Fruit fly (Drosophila melanogaster) whole organism, pupa: ENCODE data around the gene CG9702.

ENCODE experiments used
- CG10348 ChIP-seq: fragments of 200-800 bp; sonication (Bioruptor generic); IDR thresholded peaks from 2 replicates; pipeline ENCODE4 v1.3.6; 2022; ENCODE audit warnings: missing biosample characterization, missing genetic modification characterization
- CG12605 ChIP-seq: fragments of 200-800 bp; sonication (Bioruptor generic); IDR thresholded peaks from 2 replicates; pipeline ENCODE4 v1.3.6; 2022; ENCODE audit warnings: missing biosample characterization, missing genetic modification characterization
- CG13204 ChIP-seq: fragments of 200-800 bp; sonication (Bioruptor generic); optimal IDR thresholded peaks from 2 replicates; lab custom pipeline; 2018; ENCODE audit warnings: missing biosample characterization, mild to moderate bottlenecking, missing genetic modification characterization, moderate library complexity
- CG14655 ChIP-seq: fragments of 200-800 bp; sonication (Bioruptor generic); optimal IDR thresholded peaks from 3 replicates; lab custom pipeline; 2017; ENCODE audit warnings: mild to moderate bottlenecking, missing biosample characterization, missing genetic modification reagents, missing genetic modification characterization
- CG15710 ChIP-seq: fragments of 200-800 bp; sonication (Bioruptor generic); optimal IDR thresholded peaks from 2 replicates; lab custom pipeline; 2018; ENCODE audit warnings: missing biosample characterization, mild to moderate bottlenecking, missing genetic modification characterization, moderate library complexity
- CG17806 ChIP-seq: fragments of 200-800 bp; sonication (Bioruptor generic); optimal IDR thresholded peaks from 2 replicates; lab custom pipeline; 2018; ENCODE audit warnings: missing biosample characterization, mild to moderate bottlenecking, missing genetic modification characterization, moderate library complexity
- CG32121 ChIP-seq: fragments of 200-800 bp; sonication (Bioruptor generic); IDR thresholded peaks from 2 replicates; pipeline ENCODE4 v1.3.6; 2022; ENCODE audit warnings: missing biosample characterization, missing genetic modification characterization
- CG34367 ChIP-seq: fragments of 200-800 bp; sonication (Bioruptor generic); optimal IDR thresholded peaks from 2 replicates; lab custom pipeline; 2018; ENCODE audit warnings: missing biosample characterization, mild to moderate bottlenecking, missing genetic modification characterization
- CG4496 ChIP-seq: fragments of 200-800 bp; sonication (Bioruptor generic); IDR thresholded peaks from 3 replicates; pipeline ENCODE4 v1.3.6; 2022; ENCODE audit warnings: missing biosample characterization, missing genetic modification characterization
- CG8159 ChIP-seq: fragments of 200-800 bp; sonication (Bioruptor generic); optimal IDR thresholded peaks from 3 replicates; lab custom pipeline; 2018; ENCODE audit warnings: missing biosample characterization, mild to moderate bottlenecking, missing genetic modification characterization, moderate library complexity
- CG8301 ChIP-seq: fragments of 200-800 bp; sonication (Bioruptor generic); optimal IDR thresholded peaks from 2 replicates; lab custom pipeline; 2018; ENCODE audit warnings: missing biosample characterization, mild to moderate bottlenecking, missing genetic modification characterization
- CG9948 ChIP-seq: fragments of 200-800 bp; sonication (Bioruptor generic); optimal IDR thresholded peaks from 2 replicates; lab custom pipeline; 2018; ENCODE audit warnings: missing biosample characterization, mild to moderate bottlenecking, missing genetic modification characterization, moderate library complexity
- D1 ChIP-seq: fragments of 200-800 bp; sonication (Bioruptor generic); optimal IDR thresholded peaks from 2 replicates; lab custom pipeline; 2018; ENCODE audit warnings: missing biosample characterization, mild to moderate bottlenecking, missing genetic modification characterization, moderate library complexity
- EcR ChIP-seq: fragments of 200-800 bp; sonication (Bioruptor generic); optimal IDR thresholded peaks from 3 replicates; lab custom pipeline; 2019; ENCODE audit warnings: missing biosample characterization, missing genetic modification characterization, mild to moderate bottlenecking, moderate library complexity, missing genetic modification reagents
- Ets98B ChIP-seq: fragments of 200-800 bp; sonication (Bioruptor generic); IDR thresholded peaks from 2 replicates; pipeline ENCODE4 v1.3.6; 2022; ENCODE audit warnings: missing biosample characterization, missing genetic modification characterization
- Pif1A ChIP-seq: fragments of 200-800 bp; sonication (Bioruptor generic); optimal IDR thresholded peaks from 3 replicates; lab custom pipeline; 2016; ENCODE audit warnings: missing biosample characterization, missing genetic modification characterization
- Pif1B ChIP-seq: fragments of 200-800 bp; sonication (Bioruptor generic); optimal IDR thresholded peaks from 3 replicates; lab custom pipeline; 2016; ENCODE audit warnings: missing biosample characterization, missing genetic modification characterization
- Snoo ChIP-seq: fragments of 200-800 bp; sonication (Bioruptor generic); optimal IDR thresholded peaks from 3 replicates; lab custom pipeline; 2017; ENCODE audit warnings: missing biosample characterization, mild to moderate bottlenecking, missing genetic modification characterization, inconsistent platforms
- fd96Ca ChIP-seq: fragments of 200-800 bp; sonication (Bioruptor generic); IDR thresholded peaks from 3 replicates; pipeline ENCODE4 v1.3.6; 2022; ENCODE audit warnings: missing biosample characterization, missing genetic modification characterization
- gl ChIP-seq: fragments of 200-800 bp; sonication (Bioruptor generic); optimal IDR thresholded peaks from 2 replicates; lab custom pipeline; 2018; ENCODE audit warnings: missing biosample characterization, mild to moderate bottlenecking, missing genetic modification characterization
- rn ChIP-seq: fragments of 200-800 bp; sonication (Bioruptor generic); IDR thresholded peaks from 2 replicates; pipeline ENCODE4 v1.3.6; 2022; ENCODE audit warnings: missing biosample characterization, missing genetic modification characterization

Gene CG9702

DNA sequence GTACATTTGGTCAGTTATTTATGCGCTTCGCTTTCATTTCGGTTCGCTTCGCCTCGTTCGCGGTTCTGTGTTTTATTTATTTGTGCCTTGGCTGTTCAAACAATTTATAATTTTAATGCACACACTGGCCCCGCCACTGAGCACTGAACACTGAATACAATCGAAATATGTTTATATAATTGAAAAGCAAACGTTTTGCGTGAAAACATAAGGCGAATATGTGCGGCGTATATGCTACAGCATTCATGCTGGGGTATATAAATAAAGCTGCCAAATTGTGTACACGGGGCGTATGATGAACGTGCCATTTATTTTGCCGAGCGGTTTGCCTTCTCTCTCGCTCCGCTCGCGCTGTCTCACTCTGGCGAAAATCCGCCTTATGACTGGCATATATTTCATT, 42.3 kb upstream of the CG9702 start:
- no peak for TF ChIP-seq CG17806 (tag; lab: Kevin White, UChicago)
- no peak for TF ChIP-seq Pif1A (GFP tag; lab: Kevin White, UChicago)
- TF ChIP-seq Pif1B (GFP tag; lab: Kevin White, UChicago): no peak
- TF ChIP-seq EcR: no peak
- no peak for TF ChIP-seq CG8159
- no peak for TF ChIP-seq CG13204 (GFP tag; lab: Kevin White, UChicago)
- no peak for TF ChIP-seq CG34367
- no peak for TF ChIP-seq CG8301 (tag; lab: Kevin White, UChicago)
- no peak for TF ChIP-seq CG10348 (GFP tag; lab: Robert Waterston, UW)
- TF ChIP-seq Ets98B (GFP tag; lab: Robert Waterston, UW): no peak
- TF ChIP-seq CG4496 (GFP tag; lab: Robert Waterston, UW): no peak
- no peak for TF ChIP-seq D1 (tag; lab: Kevin White, UChicago)
- TF ChIP-seq, all 21 proteins: peak for 0

DNA sequence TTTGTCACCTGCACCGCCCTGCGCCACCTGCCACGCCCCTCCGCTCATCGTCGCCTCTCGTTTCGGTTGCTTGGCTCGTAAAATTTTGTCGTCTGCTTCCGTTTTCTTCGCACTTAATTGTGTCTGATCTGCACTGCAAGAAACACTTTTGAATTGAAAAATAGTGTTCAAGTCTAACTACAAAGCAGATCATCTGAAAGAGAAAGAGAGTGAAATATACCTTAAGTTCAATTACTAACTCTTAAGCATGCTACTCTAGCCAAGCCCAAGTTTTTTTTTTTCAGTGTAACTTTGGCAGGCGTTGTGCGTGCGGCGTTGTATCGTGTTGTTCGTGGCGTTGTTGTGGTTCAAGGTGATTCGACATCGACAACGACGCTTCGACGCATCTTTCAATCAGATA, 39.0 kb upstream of the CG9702 start:
- peak; percentile 84 for TF ChIP-seq fd96Ca (GFP tag; lab: Robert Waterston, UW)
- peak; percentile 55 for TF ChIP-seq CG17806 (tag; lab: Kevin White, UChicago)
- TF ChIP-seq gl (tag; lab: Kevin White, UChicago): no peak
- TF ChIP-seq Pif1A (GFP tag; lab: Kevin White, UChicago): peak; percentile 49
- no peak for TF ChIP-seq D1 (tag; lab: Kevin White, UChicago)
- peak; percentile 83 for TF ChIP-seq Ets98B (GFP tag; lab: Robert Waterston, UW)
- TF ChIP-seq EcR: no peak
- TF ChIP-seq CG12605 (GFP tag; lab: Robert Waterston, UW): peak; percentile 54
- TF ChIP-seq CG10348 (GFP tag; lab: Robert Waterston, UW): peak; percentile 69; the same call in 1 of the 2 replicates
- TF ChIP-seq CG34367: peak; percentile 49
- no peak for TF ChIP-seq CG13204 (GFP tag; lab: Kevin White, UChicago)
- peak; percentile 81 for TF ChIP-seq CG32121 (GFP tag; lab: Robert Waterston, UW)
- TF ChIP-seq CG15710: peak; percentile 50
- TF ChIP-seq CG9948 (tag; lab: Kevin White, UChicago): peak; percentile 40
- peak; percentile 15 for TF ChIP-seq Snoo (tag; lab: Kevin White, UChicago)
- TF ChIP-seq CG14655 (GFP tag; lab: Kevin White, UChicago): peak; percentile 67
- peak; percentile 62 for TF ChIP-seq CG8301 (tag; lab: Kevin White, UChicago)
- peak; percentile 59 for TF ChIP-seq CG8159
- TF ChIP-seq rn: peak; percentile 61
- peak; percentile 25 for TF ChIP-seq Pif1B (GFP tag; lab: Kevin White, UChicago)
- peak; percentile 89 for TF ChIP-seq CG4496 (GFP tag; lab: Robert Waterston, UW)

DNA sequence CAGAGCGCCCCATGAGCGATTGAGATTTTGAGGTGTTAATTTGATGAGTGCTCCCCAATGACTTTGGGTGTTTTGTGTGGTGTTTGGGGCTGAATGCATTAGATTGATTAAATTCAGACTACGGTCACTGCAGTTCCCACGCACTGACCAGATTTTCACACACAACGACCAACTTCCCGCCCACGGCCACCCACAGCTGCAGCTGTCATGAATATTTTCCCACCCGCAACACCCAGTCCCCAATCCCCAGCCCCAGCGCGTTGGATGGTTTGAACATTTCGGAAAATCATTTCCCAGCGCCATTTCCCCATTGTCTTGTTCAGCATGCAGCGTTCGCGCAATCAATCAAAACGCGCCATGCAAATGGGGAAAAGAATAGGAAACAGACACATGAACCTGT, 37.8 kb upstream of the CG9702 start:
- TF ChIP-seq Snoo (tag; lab: Kevin White, UChicago): no peak
- no peak for TF ChIP-seq CG15710
- no peak for TF ChIP-seq gl (tag; lab: Kevin White, UChicago)
- no peak for TF ChIP-seq CG8301 (tag; lab: Kevin White, UChicago)
- TF ChIP-seq CG4496 (GFP tag; lab: Robert Waterston, UW): no peak
- TF ChIP-seq Ets98B (GFP tag; lab: Robert Waterston, UW): no peak
- no peak for TF ChIP-seq CG13204 (GFP tag; lab: Kevin White, UChicago)
- TF ChIP-seq CG10348 (GFP tag; lab: Robert Waterston, UW): no peak
- no peak for TF ChIP-seq CG34367
- no peak for TF ChIP-seq CG32121 (GFP tag; lab: Robert Waterston, UW)
- TF ChIP-seq Pif1B (GFP tag; lab: Kevin White, UChicago): no peak
- no peak for TF ChIP-seq CG14655 (GFP tag; lab: Kevin White, UChicago)
- TF ChIP-seq CG9948 (tag; lab: Kevin White, UChicago): no peak
- TF ChIP-seq CG17806 (tag; lab: Kevin White, UChicago): no peak

DNA sequence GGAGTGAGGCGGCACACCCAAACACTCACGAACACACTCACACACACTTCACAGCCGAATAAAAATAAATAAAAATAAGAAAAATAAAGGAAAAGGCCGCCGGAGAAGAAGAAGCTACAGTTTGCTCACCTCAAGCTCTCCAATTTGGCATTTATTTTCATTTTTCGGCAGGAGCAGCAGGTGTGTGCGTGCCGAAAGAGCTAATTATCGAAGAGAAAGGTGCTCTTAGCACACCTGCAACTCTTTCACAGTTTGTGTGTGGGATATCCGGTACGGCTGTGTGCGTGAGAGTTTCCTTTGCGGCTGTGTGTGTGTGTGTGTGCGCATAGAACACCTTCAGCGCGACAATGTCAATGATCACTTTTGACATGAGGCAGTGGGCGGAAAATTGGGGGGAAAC, 34.3 kb upstream of the CG9702 start:
- TF ChIP-seq Snoo (tag; lab: Kevin White, UChicago): no peak
- no peak for TF ChIP-seq D1 (tag; lab: Kevin White, UChicago)
- no peak for TF ChIP-seq fd96Ca (GFP tag; lab: Robert Waterston, UW)
- no peak for TF ChIP-seq gl (tag; lab: Kevin White, UChicago)
- TF ChIP-seq CG14655 (GFP tag; lab: Kevin White, UChicago): no peak
- TF ChIP-seq Ets98B (GFP tag; lab: Robert Waterston, UW): no peak
- TF ChIP-seq CG15710: no peak
- TF ChIP-seq CG8301 (tag; lab: Kevin White, UChicago): no peak
- no peak for TF ChIP-seq CG34367
- TF ChIP-seq Pif1B (GFP tag; lab: Kevin White, UChicago): no peak
- no peak for TF ChIP-seq EcR
- TF ChIP-seq CG13204 (GFP tag; lab: Kevin White, UChicago): no peak
- TF ChIP-seq CG9948 (tag; lab: Kevin White, UChicago): no peak
- no peak for TF ChIP-seq CG4496 (GFP tag; lab: Robert Waterston, UW)
- no peak for TF ChIP-seq CG8159

DNA sequence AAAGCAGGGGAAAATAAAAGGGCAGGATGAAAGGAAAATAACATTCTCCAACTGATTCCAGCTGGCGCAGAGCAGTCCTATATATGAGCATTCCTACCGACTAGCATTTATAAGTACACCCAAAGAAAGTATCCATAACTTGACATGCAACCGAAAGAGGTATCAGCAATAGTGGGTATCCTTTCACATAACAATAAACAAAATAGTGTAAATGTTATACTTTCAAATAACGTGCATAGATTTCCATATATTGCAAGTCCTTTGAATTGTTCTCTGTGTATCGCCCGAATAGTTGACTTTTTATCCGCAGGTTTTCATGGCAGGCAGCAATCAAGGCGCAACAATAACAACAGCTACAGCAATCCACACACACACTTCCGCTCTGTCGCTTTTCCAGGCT, 29.2 kb upstream of the CG9702 start:
- TF ChIP-seq CG8159 (peak; percentile 5), CG17806 (tag; lab: Kevin White, UChicago) (no peak), Pif1A (GFP tag; lab: Kevin White, UChicago) (no peak), CG13204 (GFP tag; lab: Kevin White, UChicago) (no peak), Ets98B (GFP tag; lab: Robert Waterston, UW) (0 out of 2 replicates have a peak, but pooled peaks have one; percentile 16), CG14655 (GFP tag; lab: Kevin White, UChicago) (peak; percentile 25), CG8301 (tag; lab: Kevin White, UChicago) (peak; percentile 11)
- TF ChIP-seq, all 21 proteins: peak for 4

DNA sequence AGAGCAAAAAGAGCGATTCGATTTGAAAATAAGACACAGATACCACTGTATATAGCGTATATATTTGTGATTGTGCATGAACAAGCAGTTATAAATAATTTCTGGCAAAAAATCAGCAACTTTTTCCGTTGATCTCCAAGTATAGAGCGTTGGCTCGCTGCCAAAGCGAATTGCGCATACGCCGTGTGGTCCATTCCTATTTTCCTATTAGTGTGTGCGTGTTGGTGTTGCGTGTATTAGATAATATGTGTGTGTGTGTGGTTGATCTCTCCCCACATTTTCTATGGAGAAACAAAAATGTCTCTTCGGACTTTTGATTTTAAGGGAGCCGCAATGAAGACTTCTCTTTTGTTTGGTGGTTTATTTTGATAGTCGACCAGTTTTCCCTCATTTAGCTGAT, 26.7 kb upstream of the CG9702 start:
- peak; percentile 3 for TF ChIP-seq CG14655 (GFP tag; lab: Kevin White, UChicago)
- TF ChIP-seq Snoo (tag; lab: Kevin White, UChicago): no peak
- TF ChIP-seq CG32121 (GFP tag; lab: Robert Waterston, UW): peak; percentile 27; the same call in 1 of the 2 replicates
- no peak for TF ChIP-seq CG13204 (GFP tag; lab: Kevin White, UChicago)
